Worm (Caenorhabditis elegans): Measurements from ENCODE around the gene ceeh-1.
A peak's percentile ranks its signal among the peaks of the same experiment; 100 is the strongest.

ceeh-1 gene

DNA sequence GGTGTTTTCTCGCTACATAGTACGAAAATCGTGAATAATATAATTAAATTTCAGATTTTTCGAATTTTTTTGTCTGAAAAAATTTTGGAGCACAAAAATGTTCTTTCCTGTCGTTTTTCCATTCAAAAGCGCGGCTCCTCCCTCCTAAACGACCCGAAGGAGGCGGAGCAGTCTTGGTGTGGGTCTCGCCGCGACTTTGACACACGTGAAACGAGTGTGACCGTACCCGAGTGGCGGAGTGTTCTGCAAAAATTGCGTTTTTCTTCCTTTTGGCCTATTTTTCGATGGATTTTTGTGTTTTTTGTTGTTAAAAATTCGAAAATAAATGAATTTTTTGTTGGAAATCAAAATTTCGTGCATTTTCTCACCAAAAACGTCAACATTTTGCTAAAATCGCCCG is 38.5 kb downstream of the ceeh-1 start, which contains the start of gene snt-2:
Gene snt-2, minus strand, starts transcription at position 139 of the 400 bp plus-strand sequence.
- TF ChIP-seq fkh-10 (GFP tag; optimal IDR thresholded peaks at IDR 0.05) = peak; percentile 69
- TF ChIP-seq nhr-111 (GFP tag; optimal IDR thresholded peaks at IDR 0.05) = no peak
- no peak for TF ChIP-seq ztf-11 (tag; optimal IDR thresholded peaks at IDR 0.05)
- peak; percentile 39; the same call in 1 of the 2 replicates for TF ChIP-seq set-16 (GFP tag; IDR thresholded peaks at IDR 0.05)
- no peak for TF ChIP-seq nhr-76 (tag; optimal IDR thresholded peaks at IDR 0.05)
- no peak for TF ChIP-seq dmd-8 (GFP tag; IDR thresholded peaks at IDR 0.05)
- TF ChIP-seq Y5F2A.4 (GFP tag; optimal IDR thresholded peaks at IDR 0.05) = no peak
- no peak for TF ChIP-seq spr-3 (GFP tag; optimal IDR thresholded peaks at IDR 0.05)
- TF ChIP-seq dmd-6 (GFP tag; IDR thresholded peaks at IDR 0.05) = peak; percentile 36
- no peak for TF ChIP-seq daf-16 (GFP tag; optimal IDR thresholded peaks at IDR 0.05)
- TF ChIP-seq daf-16 (tag; optimal IDR thresholded peaks at IDR 0.05) = peak; percentile 29
- no peak for TF ChIP-seq ZK546.5 (tag; optimal IDR thresholded peaks at IDR 0.05)
- peak; percentile 51 for TF ChIP-seq mxl-3 (GFP tag; optimal IDR thresholded peaks at IDR 0.05)
- TF ChIP-seq lir-3 (tag; optimal IDR thresholded peaks at IDR 0.05) = no peak
- no peak for TF ChIP-seq lin-39 (tag; optimal IDR thresholded peaks at IDR 0.05)
- no peak for TF ChIP-seq tra-1 (GFP tag; IDR thresholded peaks at IDR 0.05)
- TF ChIP-seq hlh-30 (tag; optimal IDR thresholded peaks at IDR 0.05; ENCODE audit: insufficient read depth) = peak; percentile 87
- no peak for TF ChIP-seq madf-9 (GFP tag; conservative IDR thresholded peaks at IDR 0.05)
- no peak; the same call in 1 of the 2 replicates for TF ChIP-seq nhr-42 (GFP tag; IDR thresholded peaks at IDR 0.05)
- no peak for TF ChIP-seq mxl-2 (GFP tag; conservative IDR thresholded peaks at IDR 0.05)
- TF ChIP-seq nhr-25 (tag; optimal IDR thresholded peaks at IDR 0.05; ENCODE audit: borderline replicate concordance, insufficient read depth) = no peak
- TF ChIP-seq hif-1 (tag; optimal IDR thresholded peaks at IDR 0.05) = peak in 1 of 2 experiments; percentile 61
- TF ChIP-seq mdt-29 (GFP tag; IDR thresholded peaks at IDR 0.05) = 0 out of 2 replicates have a peak, but pooled peaks have one; percentile 26
- TF ChIP-seq hlh-11 (tag; optimal IDR thresholded peaks at IDR 0.05) = peak; percentile 62
- TF ChIP-seq pqm-1 (tag; optimal IDR thresholded peaks at IDR 0.05) = peak; percentile 25
- no peak for TF ChIP-seq nhr-10 (tag; optimal IDR thresholded peaks at IDR 0.05)
- peak; percentile 94 to 99 for TF ChIP-seq lsy-2 (tag; optimal IDR thresholded peaks at IDR 0.05)
- peak; percentile 58 for TF ChIP-seq T26A8.4 (GFP tag; IDR thresholded peaks at IDR 0.05)
- no peak for TF ChIP-seq gei-8 (GFP tag; optimal IDR thresholded peaks at IDR 0.05)
- TF ChIP-seq zip-2 (tag; optimal IDR thresholded peaks at IDR 0.05) = peak; percentile 7
- peak; percentile 81 for TF ChIP-seq dpl-1 (GFP tag; optimal IDR thresholded peaks at IDR 0.05)
- no peak for TF ChIP-seq F49E8.2 (tag; optimal IDR thresholded peaks at IDR 0.05; ENCODE audit: borderline replicate concordance)
- no peak for TF ChIP-seq lin-29 (GFP tag; IDR thresholded peaks at IDR 0.05)
- TF ChIP-seq nhr-11 (tag; optimal IDR thresholded peaks at IDR 0.05) = peak; percentile 63
- peak; percentile 28 for TF ChIP-seq spr-1 (tag; optimal IDR thresholded peaks at IDR 0.05)
- TF ChIP-seq aha-1 (tag) = peak; percentile 99
- peak; percentile 59 for TF ChIP-seq unc-130 (GFP tag; optimal IDR thresholded peaks at IDR 0.05)
- TF ChIP-seq daf-8 (GFP tag; IDR thresholded peaks at IDR 0.05) = no peak
- TF ChIP-seq F37D6.2 (tag; optimal IDR thresholded peaks at IDR 0.05) = peak; percentile 38
- TF ChIP-seq sdz-12 (GFP tag; optimal IDR thresholded peaks at IDR 0.05) = no peak
- no peak for TF ChIP-seq ama-1 (optimal IDR thresholded peaks at IDR 0.05)
- 0 out of 2 replicates have a peak, but pooled peaks have one; percentile 32 for TF ChIP-seq arid-1 (GFP tag; conservative IDR thresholded peaks at IDR 0.05)
- no peak for TF ChIP-seq lim-7 (GFP tag; IDR thresholded peaks at IDR 0.05)
- peak; percentile 15 for TF ChIP-seq F10B5.3 (tag; optimal IDR thresholded peaks at IDR 0.05)
- peak; percentile 72 for TF ChIP-seq hmg-1.1 (GFP tag; IDR thresholded peaks at IDR 0.05)
- peak; percentile 78 for TF ChIP-seq lin-38 (GFP tag; IDR thresholded peaks at IDR 0.05)
- TF ChIP-seq ceh-32 (tag; optimal IDR thresholded peaks at IDR 0.05; ENCODE audit: poor library complexity) = no peak
- no peak for TF ChIP-seq ces-1 (GFP tag; optimal IDR thresholded peaks at IDR 0.05)
- TF ChIP-seq unc-39 (tag; optimal IDR thresholded peaks at IDR 0.05) = no peak
- TF ChIP-seq zip-11 (GFP tag; IDR thresholded peaks at IDR 0.05) = no peak
- no peak for TF ChIP-seq ztf-7 (tag; optimal IDR thresholded peaks at IDR 0.05)
